Fruit fly (Drosophila melanogaster) whole organism, embryonic: ENCODE results near the gene CG13609.

Source experiments
- CG10654 ChIP-seq: fragments of 200-800 bp; sonication (Bioruptor generic); optimal IDR thresholded peaks from 2 replicates; lab custom pipeline; 2016; ENCODE audit warnings: missing biosample characterization, missing genetic modification characterization
- CG11093 ChIP-seq: fragments of 200-800 bp; sonication (Bioruptor generic); IDR thresholded peaks from 3 replicates; pipeline ENCODE4 v1.3.6; 2022; ENCODE audit warnings: missing biosample characterization, missing genetic modification characterization
- CG13123 ChIP-seq: fragments of 200-800 bp; sonication (Bioruptor generic); optimal IDR thresholded peaks from 2 replicates; lab custom pipeline; 2016; ENCODE audit warnings: missing biosample characterization, missing genetic modification characterization
- CG13624 ChIP-seq: fragments of 200-800 bp; sonication (Bioruptor generic); optimal IDR thresholded peaks from 2 replicates; lab custom pipeline; 2016; ENCODE audit warnings: missing biosample characterization, missing genetic modification characterization
- CG15696 ChIP-seq: fragments of 200-800 bp; sonication (Bioruptor generic); optimal IDR thresholded peaks from 2 replicates; lab custom pipeline; 2019; ENCODE audit warnings: missing biosample characterization, mild to moderate bottlenecking, missing genetic modification characterization, moderate library complexity
- CG17385 ChIP-seq: fragments of 200-800 bp; sonication (Bioruptor generic); optimal IDR thresholded peaks from 3 replicates; lab custom pipeline; 2018; ENCODE audit warnings: missing biosample characterization, mild to moderate bottlenecking, missing genetic modification characterization
- CG18011 ChIP-seq: fragments of 200-800 bp; sonication (Bioruptor generic); optimal IDR thresholded peaks from 2 replicates; lab custom pipeline; 2017; ENCODE audit warnings: missing biosample characterization, missing genetic modification characterization, mild to moderate bottlenecking, moderate library complexity, missing genotype
- CG18599 ChIP-seq: fragments of 200-800 bp; sonication (Bioruptor generic); optimal IDR thresholded peaks from 3 replicates; lab custom pipeline; 2017; ENCODE audit warnings: missing biosample characterization, missing genetic modification characterization, mild to moderate bottlenecking, moderate library complexity, missing genetic modification reagents
- CG18764 ChIP-seq: fragments of 200-800 bp; sonication (Bioruptor generic); optimal IDR thresholded peaks from 3 replicates; lab custom pipeline; 2016; ENCODE audit warnings: missing biosample characterization, missing genetic modification characterization
- CG2678 ChIP-seq: fragments of 200-800 bp; sonication (Bioruptor generic); optimal IDR thresholded peaks from 3 replicates; lab custom pipeline; 2019; ENCODE audit warnings: missing biosample characterization, mild to moderate bottlenecking, missing genetic modification characterization, moderate library complexity
- CG3726 ChIP-seq: fragments of 200-800 bp; sonication (Bioruptor generic); IDR thresholded peaks from 3 replicates; pipeline ENCODE4, ENCODE4 v1.3.6; 2022; ENCODE audit warnings: missing biosample characterization, missing genetic modification characterization
- CG6689 ChIP-seq: fragments of 200-800 bp; sonication (Bioruptor generic); IDR thresholded peaks from 2 replicates; pipeline ENCODE4 v1.3.6; 2022; ENCODE audit warnings: missing biosample characterization, missing genetic modification characterization
- CG6854 ChIP-seq: fragments of 200-800 bp; sonication (Bioruptor generic); optimal IDR thresholded peaks from 3 replicates; lab custom pipeline; 2017; ENCODE audit warnings: missing biosample characterization, mild to moderate bottlenecking, missing genetic modification characterization
- Dll ChIP-seq: fragments of 200-800 bp; sonication (Bioruptor generic); IDR thresholded peaks from 4 replicates; pipeline ENCODE4 v1.3.6; 2022; ENCODE audit warnings: missing biosample characterization, missing genetic modification characterization; ENCODE audit not compliant: partially characterized antibody
- E2f1 ChIP-seq: fragments of 200-800 bp; sonication (Bioruptor generic); IDR thresholded peaks from 2 replicates; pipeline ENCODE4 v1.3.6; 2022; ENCODE audit warnings: missing biosample characterization, missing genetic modification characterization
- Ets65A ChIP-seq: fragments of 200-800 bp; sonication (Bioruptor generic); peaks from one replicate; lab custom pipeline; 2016; ENCODE audit warnings: missing biosample characterization, missing genetic modification characterization
- Ets97D ChIP-seq: fragments of 200-800 bp; sonication (Bioruptor generic); optimal IDR thresholded peaks from 3 replicates; lab custom pipeline; 2016; ENCODE audit warnings: missing biosample characterization, missing genetic modification characterization
- Fer3 ChIP-seq: fragments of 200-800 bp; sonication (Bioruptor generic); optimal IDR thresholded peaks from 2 replicates; lab custom pipeline; 2018; ENCODE audit warnings: missing biosample characterization, mild to moderate bottlenecking, missing genetic modification characterization, moderate library complexity
- H15 ChIP-seq: fragments of 200-800 bp; sonication (Bioruptor generic); IDR thresholded peaks from 3 replicates; pipeline ENCODE4 v1.3.6; 2022; ENCODE audit warnings: missing biosample characterization, missing genetic modification characterization
- Hr51 ChIP-seq, 2 experiments: fragments of 200-800 bp; sonication (Bioruptor generic); optimal IDR thresholded peaks; 2 replicates in 1 of 2; 3 replicates in 1 of 2; lab custom pipeline; 2016 to 2018; ENCODE audit warnings: missing biosample characterization in 2 of 2, missing genetic modification characterization in 2 of 2, mild to moderate bottlenecking in 1 of 2, moderate library complexity in 1 of 2
- Lhr ChIP-seq: fragments of 200-800 bp; sonication (Bioruptor generic); optimal IDR thresholded peaks from 3 replicates; lab custom pipeline; 2017; ENCODE audit warnings: mild to moderate bottlenecking, missing biosample characterization, missing genetic modification reagents, missing genetic modification characterization
- Med ChIP-seq: fragments of 200-800 bp; sonication (Bioruptor generic); peaks from one replicate; lab custom pipeline; 2016; ENCODE audit warnings: missing biosample characterization, missing genetic modification characterization, mild to moderate bottlenecking, inconsistent platforms, moderate library complexity
- Myb ChIP-seq: fragments of 200-800 bp; sonication (Bioruptor generic); optimal IDR thresholded peaks from 2 replicates; lab custom pipeline; 2016; ENCODE audit warnings: missing biosample characterization, missing genetic modification characterization
- PHDP ChIP-seq: fragments of 200-800 bp; sonication (Bioruptor generic); optimal IDR thresholded peaks from 3 replicates; lab custom pipeline; 2018; ENCODE audit warnings: missing biosample characterization, mild to moderate bottlenecking, missing genetic modification characterization, moderate library complexity
- Scr ChIP-seq: fragments of 200-800 bp; sonication (Bioruptor generic); IDR thresholded peaks from 2 replicates; pipeline ENCODE4 v1.3.6; 2022; ENCODE audit warnings: missing biosample characterization, missing genetic modification characterization; ENCODE audit not compliant: partially characterized antibody
- Sox102F ChIP-seq: fragments of 200-800 bp; sonication (Bioruptor generic); optimal IDR thresholded peaks from 2 replicates; lab custom pipeline; 2018; ENCODE audit warnings: missing biosample characterization, mild to moderate bottlenecking, missing genetic modification characterization, moderate library complexity
- Sry-β ChIP-seq: fragments of 200-800 bp; sonication (Bioruptor generic); optimal IDR thresholded peaks from 2 replicates; lab custom pipeline; 2018; ENCODE audit warnings: missing biosample characterization, mild to moderate bottlenecking, missing genetic modification characterization, moderate library complexity
- bsh ChIP-seq, 2 experiments: fragments of 200-800 bp; sonication (Bioruptor generic); optimal IDR thresholded peaks; 2 replicates each; lab custom pipeline; 2017 to 2018; ENCODE audit warnings: mild to moderate bottlenecking in 2 of 2, missing biosample characterization in 2 of 2, missing genetic modification characterization in 2 of 2, moderate library complexity in 1 of 2
- cato ChIP-seq: fragments of 200-800 bp; sonication (Bioruptor generic); optimal IDR thresholded peaks from 2 replicates; lab custom pipeline; 2016; ENCODE audit warnings: missing biosample characterization, missing genetic modification characterization, borderline replicate concordance
- chm ChIP-seq: fragments of 200-800 bp; sonication (Bioruptor generic); IDR thresholded peaks from 2 replicates; pipeline ENCODE4 v1.3.6; 2022; ENCODE audit warnings: missing biosample characterization, missing genetic modification characterization
- dimm ChIP-seq: fragments of 200-800 bp; sonication (Bioruptor generic); IDR thresholded peaks from 2 replicates; pipeline ENCODE4 v1.3.6; 2022; ENCODE audit warnings: missing biosample characterization, missing genetic modification characterization
- emc ChIP-seq: fragments of 200-800 bp; sonication (Bioruptor generic); optimal IDR thresholded peaks from 2 replicates; lab custom pipeline; 2016; ENCODE audit warnings: missing biosample characterization, missing genetic modification characterization
- esg ChIP-seq: fragments of 200-800 bp; sonication (Bioruptor generic); conservative IDR thresholded peaks from 2 replicates; pipeline ENCODE4 v1.3.6; 2022; ENCODE audit warnings: missing biosample characterization, missing genetic modification characterization
- fd3F ChIP-seq: fragments of 200-800 bp; sonication (Bioruptor generic); optimal IDR thresholded peaks from 2 replicates; lab custom pipeline; 2018; ENCODE audit warnings: missing biosample characterization, mild to moderate bottlenecking, missing genetic modification characterization, moderate library complexity
- gem ChIP-seq: fragments of 200-800 bp; sonication (Bioruptor generic); optimal IDR thresholded peaks from 2 replicates; lab custom pipeline; 2019; ENCODE audit warnings: missing biosample characterization, mild to moderate bottlenecking, missing genetic modification characterization, moderate library complexity
- ham ChIP-seq: fragments of 200-800 bp; sonication (Bioruptor generic); IDR thresholded peaks from 2 replicates; pipeline ENCODE4 v1.3.6; 2022; ENCODE audit warnings: missing biosample characterization, missing genetic modification characterization
- hth ChIP-seq: fragments of >200 bp; optimal IDR thresholded peaks from 2 replicates; lab custom pipeline; 2017; ENCODE audit warnings: inconsistent platforms
- kni ChIP-seq: fragments of 200-800 bp; sonication (Bioruptor generic); optimal IDR thresholded peaks from 3 replicates; lab custom pipeline; 2017; ENCODE audit warnings: mild to moderate bottlenecking, missing biosample characterization, missing genetic modification reagents, missing genetic modification characterization
- lab ChIP-seq: fragments of 200-800 bp; sonication (Bioruptor generic); optimal IDR thresholded peaks from 3 replicates; lab custom pipeline; 2017; ENCODE audit warnings: missing biosample characterization, missing genetic modification characterization, mild to moderate bottlenecking, moderate library complexity, missing genetic modification reagents
- lbe ChIP-seq: fragments of 200-800 bp; sonication (Bioruptor generic); optimal IDR thresholded peaks from 2 replicates; lab custom pipeline; 2016; ENCODE audit warnings: missing biosample characterization, mild to moderate bottlenecking, missing genetic modification characterization
- maf-S ChIP-seq: fragments of 200-800 bp; sonication (Bioruptor generic); optimal IDR thresholded peaks from 2 replicates; lab custom pipeline; 2016; ENCODE audit warnings: missing biosample characterization, missing genetic modification characterization
- pho ChIP-seq: fragments of 200-800 bp; sonication (Bioruptor generic); optimal IDR thresholded peaks from 2 replicates; lab custom pipeline; 2016; ENCODE audit warnings: missing biosample characterization, missing genetic modification characterization
- prd ChIP-seq, 3 experiments: fragments of >200 bp in 2 of 3; fragments of 200-800 bp in 1 of 3; sonication (Bioruptor generic) in 1 of 3; optimal IDR thresholded peaks in 2 of 3; IDR thresholded peaks in 1 of 3; 2 replicates in 2 of 3; 3 replicates in 1 of 3; pipeline versions ENCODE4 v1.3.6 to Lab custom; 2017 to 2022; ENCODE audit warnings: missing biosample characterization in 1 of 3, missing genetic modification characterization in 1 of 3
- row ChIP-seq: fragments of 200-800 bp; sonication (Bioruptor generic); IDR thresholded peaks from 3 replicates; pipeline ENCODE4 v1.3.6; 2022; ENCODE audit warnings: missing biosample characterization, missing genetic modification characterization
- schlank ChIP-seq: fragments of 200-800 bp; sonication (Bioruptor generic); optimal IDR thresholded peaks from 2 replicates; lab custom pipeline; 2018; ENCODE audit warnings: missing biosample characterization, mild to moderate bottlenecking, missing genetic modification characterization
- unc-4 ChIP-seq: fragments of 200-800 bp; sonication (Bioruptor generic); IDR thresholded peaks from 2 replicates; pipeline ENCODE4 v1.3.6; 2022; ENCODE audit warnings: missing biosample characterization, missing genetic modification characterization; ENCODE audit not compliant: partially characterized antibody
- vfl ChIP-seq: fragments of 200-800 bp; sonication (Bioruptor generic); optimal IDR thresholded peaks from 2 replicates; lab custom pipeline; 2016; ENCODE audit warnings: missing biosample characterization, missing genetic modification characterization
- zen ChIP-seq: fragments of 200-800 bp; sonication (Bioruptor generic); optimal IDR thresholded peaks from 3 replicates; lab custom pipeline; 2018; ENCODE audit warnings: missing biosample characterization, mild to moderate bottlenecking, missing genetic modification characterization, moderate library complexity

CG13609 gene

dm6 chr3R:24263588-24264413 is 37.0 kb downstream of the CG13609 start (continued):
- TF ChIP-seq Dll (GFP tag; lab: Robert Waterston, UW) (no peak), hth (lab: Kevin White, UChicago) (no peak), Ets97D (GFP tag; lab: Kevin White, UChicago) (no peak), Sry-β (no peak), CG6854 (GFP tag; lab: Kevin White, UChicago) (no peak), Fer3 (tag; lab: Kevin White, UChicago) (no peak), fd3F (GFP tag; lab: Kevin White, UChicago) (no peak), vfl (no peak), pho (GFP tag; lab: Kevin White, UChicago) (no peak), CG15696 (tag; lab: Kevin White, UChicago) (no peak), CG3726 (GFP tag; lab: Robert Waterston, UW) (no peak), Scr (GFP tag; lab: Robert Waterston, UW) (no peak), Hr51 (GFP tag; optimal IDR thresholded peaks at IDR 0.05; lab: Kevin White, UChicago) (peak in 1 of 2 experiments; percentile 27), Sox102F (peak; percentile 33), CG13123 (GFP tag; lab: Kevin White, UChicago) (no peak), Ets65A (GFP tag; lab: Kevin White, UChicago) (peak; percentile 37), unc-4 (GFP tag; lab: Robert Waterston, UW) (no peak), bsh (GFP tag; optimal IDR thresholded peaks at IDR 0.05; lab: Kevin White, UChicago) (peak; percentile 4 to 11), Lhr (no peak), CG18764 (GFP tag; lab: Kevin White, UChicago) (no peak), Med (peak; percentile 71), CG17385 (GFP tag; lab: Kevin White, UChicago) (no peak), row (GFP tag; lab: Robert Waterston, UW) (peak; percentile 58; the same call in 2 of the 3 replicates), gem (tag; lab: Kevin White, UChicago) (peak; percentile 25), E2f1 (GFP tag; lab: Robert Waterston, UW) (no peak), lbe (GFP tag; lab: Kevin White, UChicago) (no peak), CG13624 (no peak), zen (tag; lab: Kevin White, UChicago) (no peak), PHDP (tag; lab: Kevin White, UChicago) (no peak), prd (optimal IDR thresholded peaks at IDR 0.05; lab: Kevin White, UChicago) (no peak), prd (GFP tag; IDR thresholded peaks at IDR 0.05; lab: Robert Waterston, UW) (0 out of 3 replicates have a peak, but pooled peaks have one; percentile 28), cato (GFP tag; lab: Kevin White, UChicago) (no peak), dimm (no peak), Myb (GFP tag; lab: Kevin White, UChicago) (no peak), emc (GFP tag; lab: Kevin White, UChicago) (no peak), CG11093 (GFP tag; lab: Robert Waterston, UW) (no peak), CG2678 (tag; lab: Kevin White, UChicago) (peak; percentile 2), kni (GFP tag; lab: Kevin White, UChicago) (peak; percentile 2), maf-S (no peak), schlank (no peak), CG6689 (GFP tag; lab: Robert Waterston, UW) (no peak), H15 (GFP tag; lab: Robert Waterston, UW) (no peak), esg (no peak), CG18599 (GFP tag; lab: Kevin White, UChicago) (peak; percentile 46), lab (peak; percentile 16), CG18011 (GFP tag; lab: Kevin White, UChicago) (no peak), ham (GFP tag; lab: Robert Waterston, UW) (no peak), chm (GFP tag; lab: Robert Waterston, UW) (0 out of 2 replicates have a peak, but pooled peaks have one; percentile 42), CG10654 (no peak)
